Fruit fly (Drosophila melanogaster): ENCODE data around the gene MICAL-like.

dm6 chr3L:13014693-13015092, 439 bp downstream of the MICAL-like start:
- TF ChIP-seq Myc (optimal IDR thresholded peaks at IDR 0.05) (no peak), psq (optimal IDR thresholded peaks at IDR 0.05) (no peak), h (optimal IDR thresholded peaks at IDR 0.05) (no peak), insv (optimal IDR thresholded peaks at IDR 0.05) (no peak), ttk (optimal IDR thresholded peaks at IDR 0.05) (no peak)

Measured in Kc167 (cell line).